Fruit fly (Drosophila melanogaster): ENCODE data around the gene toc.

Gene toc

DNA sequence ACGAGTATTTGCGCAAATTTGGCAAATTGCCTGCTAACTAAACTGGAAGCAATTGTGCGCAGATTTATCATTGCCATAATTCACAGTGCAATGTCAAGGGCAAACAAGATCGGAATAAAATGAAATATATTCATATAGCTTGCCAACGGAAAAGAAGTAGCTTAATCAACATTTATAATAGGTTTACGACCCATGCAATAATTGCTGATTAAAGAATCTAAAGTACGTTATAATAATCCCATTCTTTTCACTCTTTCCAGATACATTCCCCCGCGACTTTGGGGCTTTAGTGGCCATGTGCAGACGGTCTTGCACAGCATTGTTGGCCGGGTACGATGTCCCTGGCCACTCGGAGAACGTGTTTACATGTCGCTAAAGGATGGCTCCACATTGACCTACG is 22.1 kb upstream of the toc start:
- TF ChIP-seq CG3838 (GFP tag; optimal IDR thresholded peaks at IDR 0.05) (no peak), Antp (GFP tag; optimal IDR thresholded peaks at IDR 0.05) (no peak), CG3995 (GFP tag; optimal IDR thresholded peaks at IDR 0.05) (no peak), fd102C (GFP tag; optimal IDR thresholded peaks at IDR 0.05) (no peak), Scr (GFP tag; IDR thresholded peaks at IDR 0.05; ENCODE audit: partially characterized antibody) (no peak), h (optimal IDR thresholded peaks at IDR 0.05) (no peak), tna (GFP tag; IDR thresholded peaks at IDR 0.05; ENCODE audit: partially characterized antibody) (no peak), kay (GFP tag; optimal IDR thresholded peaks at IDR 0.05) (no peak), CG10959 (GFP tag; IDR thresholded peaks at IDR 0.05) (no peak), CG12744 (GFP tag; optimal IDR thresholded peaks at IDR 0.05) (no peak), CG14014 (GFP tag; IDR thresholded peaks at IDR 0.05) (no peak), CG10209 (GFP tag; optimal IDR thresholded peaks at IDR 0.05) (no peak), CG4820 (GFP tag; optimal IDR thresholded peaks at IDR 0.05) (no peak), jigr1 (GFP tag; IDR thresholded peaks at IDR 0.05) (no peak), gro (GFP tag; optimal IDR thresholded peaks at IDR 0.05) (no peak), lmd (GFP tag; IDR thresholded peaks at IDR 0.05) (no peak), ase (GFP tag; IDR thresholded peaks at IDR 0.05) (no peak), ATbp (GFP tag; optimal IDR thresholded peaks at IDR 0.05) (no peak), CG14050 (GFP tag; IDR thresholded peaks at IDR 0.05) (no peak), Lpt (GFP tag; optimal IDR thresholded peaks at IDR 0.05) (no peak)

dm6 chr2L:3165022-3165647 is 20.5 kb upstream of the toc start:
- no peak for TF ChIP-seq bcd (GFP tag; optimal IDR thresholded peaks at IDR 0.05)
- TF ChIP-seq sug (tag; optimal IDR thresholded peaks at IDR 0.05) = peak; percentile 36
- TF ChIP-seq sd (tag; optimal IDR thresholded peaks at IDR 0.05) = peak; percentile 10
- TF ChIP-seq Side (GFP tag; optimal IDR thresholded peaks at IDR 0.05) = no peak
- 0 out of 4 replicates have a peak, but pooled peaks have one; percentile 51 for TF ChIP-seq chinmo (GFP tag; IDR thresholded peaks at IDR 0.05; ENCODE audit: partially characterized antibody)
- no peak for TF ChIP-seq Oaz (GFP tag; IDR thresholded peaks at IDR 0.05)
- peak; percentile 65 for TF ChIP-seq CG12769 (tag; optimal IDR thresholded peaks at IDR 0.05)
- no peak for TF ChIP-seq lov (optimal IDR thresholded peaks at IDR 0.05)
- 0 out of 3 replicates have a peak, but pooled peaks have one; percentile 22 for TF ChIP-seq lov (GFP tag; IDR thresholded peaks at IDR 0.05)
- peak; percentile 47 for TF ChIP-seq CG34376 (GFP tag; optimal IDR thresholded peaks at IDR 0.05)
- peak in 1 of 2 experiments; percentile 97 for TF ChIP-seq Pdp1 (GFP tag; optimal IDR thresholded peaks at IDR 0.05)
- 0 out of 3 replicates have a peak, but pooled peaks have one; percentile 24 for TF ChIP-seq CG14860 (GFP tag; IDR thresholded peaks at IDR 0.05; ENCODE audit: partially characterized antibody)
- TF ChIP-seq CG34224 (GFP tag; IDR thresholded peaks at IDR 0.05; ENCODE audit: partially characterized antibody) = 0 out of 3 replicates have a peak, but pooled peaks have one; percentile 32
- TF ChIP-seq mirr (GFP tag; optimal IDR thresholded peaks at IDR 0.05) = peak; percentile 24
- TF ChIP-seq jing (GFP tag; optimal IDR thresholded peaks at IDR 0.05) = no peak
- TF ChIP-seq lilli (GFP tag; optimal IDR thresholded peaks at IDR 0.05) = no peak
- TF ChIP-seq crol (GFP tag; IDR thresholded peaks at IDR 0.05) = peak; percentile 55; the same call in 1 of the 2 replicates
- no peak for TF ChIP-seq wek (GFP tag; optimal IDR thresholded peaks at IDR 0.05)
- TF ChIP-seq CG2199 (GFP tag; IDR thresholded peaks at IDR 0.05) = 0 out of 3 replicates have a peak, but pooled peaks have one; percentile 28
- TF ChIP-seq Rfx (GFP tag; IDR thresholded peaks at IDR 0.05) = peak; percentile 31; the same call in 1 of the 2 replicates
- no peak for TF ChIP-seq tin (GFP tag; optimal IDR thresholded peaks at IDR 0.05)
- peak; percentile 70 for TF ChIP-seq exex (tag; optimal IDR thresholded peaks at IDR 0.05)
- no peak for TF ChIP-seq CG10267 (tag; optimal IDR thresholded peaks at IDR 0.05)
- TF ChIP-seq bsh (GFP tag; optimal IDR thresholded peaks at IDR 0.05) = no peak
